Worm (Caenorhabditis elegans) whole organism, late embryonic: ENCODE results near the gene abu-10.

Source experiments
- C08G9.2 ChIP-seq: sonication (generic microtip); optimal IDR thresholded peaks from 2 replicates; lab custom pipeline; 2016; ENCODE audit warnings: mild to moderate bottlenecking, missing genetic modification characterization, moderate library complexity, missing compliant biosample characterization
- C38D4.7 ChIP-seq: fragments of 200-800 bp; sonication (Bioruptor generic); optimal IDR thresholded peaks from 2 replicates; lab custom pipeline; 2018; ENCODE audit warnings: mild to moderate bottlenecking, missing genetic modification characterization, moderate library complexity, missing compliant biosample characterization
- F13H6.1 ChIP-seq: sonication (generic microtip); optimal IDR thresholded peaks from 2 replicates; lab custom pipeline; 2016; ENCODE audit warnings: missing genetic modification characterization, missing compliant biosample characterization
- T23F11.4 ChIP-seq: fragments of 200-800 bp; sonication (Bioruptor generic); optimal IDR thresholded peaks from 2 replicates; lab custom pipeline; 2018; ENCODE audit warnings: mild to moderate bottlenecking, missing genetic modification characterization, missing compliant biosample characterization
- Y22D7AL.16 ChIP-seq: sonication (generic microtip); optimal IDR thresholded peaks from 2 replicates; lab custom pipeline; 2016; ENCODE audit warnings: missing genetic modification characterization, missing compliant biosample characterization
- ahr-1 ChIP-seq: sonication (generic microtip); optimal IDR thresholded peaks from 2 replicates; lab custom pipeline; 2016; ENCODE audit warnings: missing genetic modification characterization, missing compliant biosample characterization
- ama-1 ChIP-seq: fragments of 150-350 bp; optimal IDR thresholded peaks from 2 replicates; lab custom pipeline; 2014
- ceh-14 ChIP-seq: sonication (generic microtip); optimal IDR thresholded peaks from 2 replicates; lab custom pipeline; 2016; ENCODE audit warnings: missing genotype, missing genetic modification characterization, missing compliant biosample characterization
- ceh-18 ChIP-seq: sonication (generic microtip); optimal IDR thresholded peaks from 2 replicates; lab custom pipeline; 2016; ENCODE audit warnings: missing genetic modification characterization, missing compliant biosample characterization
- ceh-19 ChIP-seq: fragments of 200-800 bp; sonication (Bioruptor generic); optimal IDR thresholded peaks from 2 replicates; lab custom pipeline; 2018; ENCODE audit warnings: mild to moderate bottlenecking, missing genetic modification characterization, missing compliant biosample characterization
- ceh-22 ChIP-seq: sonication (generic microtip); optimal IDR thresholded peaks from 2 replicates; lab custom pipeline; 2017; ENCODE audit warnings: missing biosample characterization, missing genetic modification characterization
- ceh-24 ChIP-seq: sonication (generic microtip); optimal IDR thresholded peaks from 2 replicates; lab custom pipeline; 2016; ENCODE audit warnings: mild to moderate bottlenecking, missing genetic modification characterization, missing compliant biosample characterization
- ceh-30 ChIP-seq: fragments of 150-350 bp; optimal IDR thresholded peaks from 2 replicates; lab custom pipeline; 2014; ENCODE audit warnings: missing biosample characterization, missing genetic modification characterization
- ceh-34 ChIP-seq: sonication (generic microtip); optimal IDR thresholded peaks from 2 replicates; lab custom pipeline; 2016; ENCODE audit warnings: mild to moderate bottlenecking, missing genetic modification characterization, missing compliant biosample characterization
- ceh-6 ChIP-seq: fragments of 200-800 bp; sonication (Bioruptor generic); optimal IDR thresholded peaks from 2 replicates; lab custom pipeline; 2018; ENCODE audit warnings: mild to moderate bottlenecking, missing genetic modification characterization, missing compliant biosample characterization
- che-1 ChIP-seq: sonication (generic microtip); optimal IDR thresholded peaks from 2 replicates; lab custom pipeline; 2016; ENCODE audit warnings: mild to moderate bottlenecking, missing genetic modification characterization, missing compliant biosample characterization
- dmd-4 ChIP-seq: sonication (generic microtip); optimal IDR thresholded peaks from 2 replicates; lab custom pipeline; 2016; ENCODE audit warnings: borderline replicate concordance, missing genetic modification characterization, missing compliant biosample characterization
- elt-4 ChIP-seq: sonication (generic microtip); optimal IDR thresholded peaks from 2 replicates; lab custom pipeline; 2016; ENCODE audit warnings: missing genetic modification characterization, missing compliant biosample characterization
- ets-4 ChIP-seq: sonication (generic microtip); optimal IDR thresholded peaks from 2 replicates; lab custom pipeline; 2016; ENCODE audit warnings: missing genetic modification characterization, missing compliant biosample characterization
- fkh-10 ChIP-seq: fragments of 150-350 bp; optimal IDR thresholded peaks from 2 replicates; lab custom pipeline; 2014; ENCODE audit warnings: missing biosample characterization, missing genetic modification reagents, missing genetic modification characterization
- fkh-6 ChIP-seq: sonication (generic microtip); optimal IDR thresholded peaks from 2 replicates; lab custom pipeline; 2016; ENCODE audit warnings: missing genetic modification characterization, missing compliant biosample characterization
- hlh-30 ChIP-seq: sonication (generic microtip); optimal IDR thresholded peaks from 2 replicates; lab custom pipeline; 2017; ENCODE audit warnings: antibody characterized with exemption, missing genetic modification characterization, missing compliant biosample characterization; ENCODE audit not compliant: insufficient read depth
- hlh-6 ChIP-seq: sonication (generic microtip); optimal IDR thresholded peaks from 2 replicates; lab custom pipeline; 2016; ENCODE audit warnings: missing genotype, missing genetic modification characterization, missing compliant biosample characterization
- hlh-8 ChIP-seq: sonication (generic microtip); optimal IDR thresholded peaks from 2 replicates; lab custom pipeline; 2016; ENCODE audit warnings: missing genotype, missing genetic modification characterization, missing compliant biosample characterization
- lin-11 ChIP-seq: fragments of 200-800 bp; sonication (Bioruptor generic); optimal IDR thresholded peaks from 2 replicates; lab custom pipeline; 2018; ENCODE audit warnings: mild to moderate bottlenecking, missing genetic modification characterization, missing compliant biosample characterization
- madf-2 ChIP-seq: sonication (generic microtip); optimal IDR thresholded peaks from 2 replicates; lab custom pipeline; 2017; ENCODE audit warnings: missing genetic modification characterization, missing compliant biosample characterization
- mec-3 ChIP-seq: sonication (generic microtip); optimal IDR thresholded peaks from 2 replicates; lab custom pipeline; 2016; ENCODE audit warnings: borderline replicate concordance, missing genetic modification characterization, missing compliant biosample characterization
- nhr-11 ChIP-seq: fragments of 150-350 bp; optimal IDR thresholded peaks from 2 replicates; lab custom pipeline; 2014; ENCODE audit warnings: missing biosample characterization, missing genetic modification characterization
- nhr-232 ChIP-seq: sonication (generic microtip); optimal IDR thresholded peaks from 2 replicates; lab custom pipeline; 2016; ENCODE audit warnings: missing genetic modification characterization, missing compliant biosample characterization
- npax-4 ChIP-seq: sonication (generic microtip); optimal IDR thresholded peaks from 2 replicates; lab custom pipeline; 2016; ENCODE audit warnings: missing genetic modification characterization, missing compliant biosample characterization
- odd-2 ChIP-seq: sonication (generic microtip); optimal IDR thresholded peaks from 2 replicates; lab custom pipeline; 2017; ENCODE audit warnings: antibody characterized with exemption, mild to moderate bottlenecking, missing genetic modification characterization, missing compliant biosample characterization
- pha-2 ChIP-seq: sonication (generic microtip); optimal IDR thresholded peaks from 2 replicates; lab custom pipeline; 2017; ENCODE audit warnings: mild to moderate bottlenecking, missing genetic modification characterization, missing compliant biosample characterization
- pqm-1 ChIP-seq: sonication (generic microtip); optimal IDR thresholded peaks from 2 replicates; lab custom pipeline; 2016; ENCODE audit warnings: missing genetic modification characterization, missing compliant biosample characterization
- rnt-1 ChIP-seq: sonication (generic microtip); optimal IDR thresholded peaks from 2 replicates; lab custom pipeline; 2016; ENCODE audit warnings: missing genetic modification characterization, missing compliant biosample characterization
- sdc-2 ChIP-seq: sonication (generic microtip); optimal IDR thresholded peaks from 2 replicates; lab custom pipeline; 2016; ENCODE audit warnings: missing genotype, missing genetic modification characterization, missing compliant biosample characterization
- sox-2 ChIP-seq: fragments of 200-800 bp; sonication (Bioruptor generic); IDR thresholded peaks from 2 replicates; pipeline ENCODE4 v1.3.6; 2022; ENCODE audit warnings: missing genetic modification reagents, missing genetic modification characterization, missing compliant biosample characterization
- syd-9 ChIP-seq: sonication (generic microtip); optimal IDR thresholded peaks from 2 replicates; lab custom pipeline; 2016; ENCODE audit warnings: mild to moderate bottlenecking, missing genetic modification characterization, moderate library complexity, missing compliant biosample characterization
- tbx-2 ChIP-seq: sonication (generic microtip); optimal IDR thresholded peaks from 2 replicates; lab custom pipeline; 2016; ENCODE audit warnings: missing genetic modification characterization, missing compliant biosample characterization
- tbx-7 ChIP-seq: sonication (generic microtip); optimal IDR thresholded peaks from 2 replicates; lab custom pipeline; 2016; ENCODE audit warnings: missing genotype, missing genetic modification characterization, missing compliant biosample characterization
- ttx-3 ChIP-seq: sonication (generic microtip); optimal IDR thresholded peaks from 2 replicates; lab custom pipeline; 2016; ENCODE audit warnings: missing genetic modification reagents, missing genetic modification characterization, missing compliant biosample characterization
- unc-3 ChIP-seq, 2 experiments: fragments of 200-800 bp in 1 of 2; sonication (Bioruptor generic) in 1 of 2; sonication (generic microtip) in 1 of 2; conservative IDR thresholded peaks in 1 of 2; optimal IDR thresholded peaks in 1 of 2; 2 replicates each; pipeline versions ENCODE4 v1.3.6 to Lab custom; 2016 to 2022; ENCODE audit warnings: missing compliant biosample characterization in 2 of 2, missing genetic modification characterization in 2 of 2, missing genetic modification reagents in 1 of 2
- unc-86 ChIP-seq: sonication (generic microtip); optimal IDR thresholded peaks from 2 replicates; lab custom pipeline; 2016; ENCODE audit warnings: missing genetic modification characterization, missing compliant biosample characterization
- ztf-16 ChIP-seq: sonication (generic microtip); optimal IDR thresholded peaks from 2 replicates; lab custom pipeline; 2017; ENCODE audit warnings: missing genetic modification characterization, missing compliant biosample characterization

The abu-10 gene

ce11 chrX:3791098-3791497, 6.9 kb upstream of the abu-10 start:
- TF ChIP-seq pha-2 (tag; lab: Kevin White, UChicago): no peak

DNA sequence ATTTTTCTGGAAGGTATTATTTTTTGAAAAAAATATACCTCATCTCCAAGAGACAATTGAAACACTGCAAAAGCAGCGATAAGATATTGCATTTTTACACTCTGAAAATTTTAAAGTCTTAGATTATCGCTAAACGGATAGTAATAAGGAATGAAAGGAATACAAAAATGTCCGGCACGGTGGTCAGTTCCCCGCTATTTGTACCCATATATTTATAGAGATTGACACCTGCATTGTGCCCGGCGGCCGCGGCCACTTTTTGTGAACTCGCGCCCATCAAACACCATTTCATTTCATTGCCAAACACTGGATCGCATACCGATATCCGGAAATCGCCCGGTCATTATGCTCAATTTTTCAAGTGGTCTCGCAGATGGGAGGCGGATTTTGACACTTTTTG, 5.3 kb upstream of the abu-10 start, which contains the start of gene idpp-5:
Gene idpp-5 (minus strand): TSS at position 101 of the 400 bp plus-strand sequence.
- TF ChIP-seq hlh-8 (tag; lab: Kevin White, UChicago): no peak
- TF ChIP-seq ceh-30 (tag; lab: Kevin White, UChicago): no peak
- TF ChIP-seq ceh-6 (GFP tag; lab: Kevin White, UChicago): no peak
- no peak for TF ChIP-seq ttx-3 (tag; lab: Kevin White, UChicago)
- no peak for TF ChIP-seq F13H6.1 (tag; lab: Kevin White, UChicago)
- no peak for TF ChIP-seq che-1 (tag; lab: Kevin White, UChicago)

DNA sequence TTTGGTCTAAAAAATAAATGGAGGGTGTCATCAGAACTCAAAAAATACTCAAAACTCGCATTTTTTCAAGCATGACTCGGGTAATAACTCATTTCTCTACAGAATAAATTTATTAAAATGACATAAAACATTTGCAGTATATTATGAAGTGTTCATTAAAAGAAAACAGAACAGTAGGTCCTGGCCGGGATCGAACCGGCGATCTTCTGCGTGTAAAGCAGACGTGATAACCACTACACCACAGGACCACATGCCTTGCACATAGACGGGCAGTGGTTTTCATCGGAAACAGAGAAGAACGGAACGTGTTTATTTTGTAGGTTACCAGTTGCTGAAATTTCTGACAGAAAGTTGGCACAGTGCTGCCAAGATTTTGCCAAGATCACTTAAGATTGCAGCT, 4.6 kb upstream of the abu-10 start:
- no peak for TF ChIP-seq npax-4 (tag; lab: Kevin White, UChicago)
- no peak for TF ChIP-seq ceh-30 (tag; lab: Kevin White, UChicago)
- no peak for TF ChIP-seq dmd-4 (tag; lab: Kevin White, UChicago)
- TF ChIP-seq T23F11.4 (GFP tag; lab: Kevin White, UChicago): no peak
- no peak for TF ChIP-seq tbx-7 (tag; lab: Kevin White, UChicago)
- TF ChIP-seq ztf-16 (tag; lab: Kevin White, UChicago): no peak
- no peak for TF ChIP-seq che-1 (tag; lab: Kevin White, UChicago)
- no peak for TF ChIP-seq ceh-24 (tag; lab: Kevin White, UChicago)
- no peak for TF ChIP-seq C38D4.7 (GFP tag; lab: Kevin White, UChicago)
- TF ChIP-seq unc-86 (tag; lab: Kevin White, UChicago): no peak
- TF ChIP-seq madf-2 (tag; lab: Kevin White, UChicago): no peak
- TF ChIP-seq nhr-11: no peak
- TF ChIP-seq fkh-6: no peak
- TF ChIP-seq pqm-1 (tag; lab: Kevin White, UChicago): no peak
- TF ChIP-seq sdc-2: no peak
- TF ChIP-seq tbx-2 (tag; lab: Kevin White, UChicago): no peak
- no peak for TF ChIP-seq C08G9.2 (tag; lab: Kevin White, UChicago)
- TF ChIP-seq ceh-6 (GFP tag; lab: Kevin White, UChicago): no peak
- TF ChIP-seq fkh-10: no peak
- TF ChIP-seq ama-1: no peak

DNA sequence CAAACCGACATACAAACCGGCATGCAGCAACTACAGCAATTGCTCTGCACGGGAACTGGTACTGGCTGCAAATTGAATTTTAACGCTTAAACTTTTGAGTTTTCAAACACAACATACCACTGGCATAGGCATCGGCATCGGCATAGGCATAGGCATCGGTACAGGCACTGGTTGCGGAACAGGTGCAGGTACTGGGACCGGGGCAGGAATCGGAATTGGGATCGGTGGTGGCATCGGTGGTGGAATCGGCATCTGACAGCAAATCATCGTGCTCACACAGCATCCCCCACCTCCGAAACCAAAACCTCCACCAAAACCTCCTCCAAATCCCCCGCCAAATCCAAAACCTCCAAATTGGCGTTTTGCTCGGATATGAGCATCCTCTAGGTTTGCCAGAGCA, 3.8 kb upstream of the abu-10 start:
- no peak for TF ChIP-seq syd-9
- no peak for TF ChIP-seq ttx-3 (tag; lab: Kevin White, UChicago)
- no peak for TF ChIP-seq unc-86 (tag; lab: Kevin White, UChicago)
- TF ChIP-seq ztf-16 (tag; lab: Kevin White, UChicago): no peak
- TF ChIP-seq Y22D7AL.16 (tag; lab: Kevin White, UChicago): no peak
- TF ChIP-seq hlh-30: no peak
- TF ChIP-seq dmd-4 (tag; lab: Kevin White, UChicago): no peak
- no peak for TF ChIP-seq ceh-19 (GFP tag; lab: Kevin White, UChicago)
- TF ChIP-seq ets-4 (tag; lab: Kevin White, UChicago): no peak
- TF ChIP-seq che-1 (tag; lab: Kevin White, UChicago): no peak
- TF ChIP-seq lin-11 (tag; lab: Kevin White, UChicago): no peak
- TF ChIP-seq pha-2 (tag; lab: Kevin White, UChicago): no peak
- no peak for TF ChIP-seq ceh-34 (tag; lab: Kevin White, UChicago)
- no peak for TF ChIP-seq ceh-18 (tag; lab: Kevin White, UChicago)
- no peak for TF ChIP-seq ceh-14 (tag; lab: Kevin White, UChicago)
- TF ChIP-seq ahr-1 (tag; lab: Kevin White, UChicago): no peak

ce11 chrX:3795642-3796041, 2.3 kb upstream of the abu-10 start, which contains the start of gene F35A5.5:
F35A5.5 (minus strand) TSS chrX:3795742.
- TF ChIP-seq elt-4 (tag; lab: Kevin White, UChicago) (no peak), odd-2 (no peak), ets-4 (tag; lab: Kevin White, UChicago) (no peak), C08G9.2 (tag; lab: Kevin White, UChicago) (no peak), hlh-6 (tag; lab: Kevin White, UChicago) (no peak), ceh-22 (tag; lab: Kevin White, UChicago) (no peak), F13H6.1 (tag; lab: Kevin White, UChicago) (no peak), sox-2 (GFP tag; lab: Robert Waterston, UW) (no peak), tbx-2 (tag; lab: Kevin White, UChicago) (no peak), ztf-16 (tag; lab: Kevin White, UChicago) (no peak), rnt-1 (tag; lab: Kevin White, UChicago) (no peak), fkh-6 (no peak), unc-86 (tag; lab: Kevin White, UChicago) (no peak), dmd-4 (tag; lab: Kevin White, UChicago) (no peak), mec-3 (tag; lab: Kevin White, UChicago) (no peak), unc-3 (GFP tag; conservative IDR thresholded peaks at IDR 0.05; lab: Robert Waterston, UW) (no peak), unc-3 (tag; optimal IDR thresholded peaks at IDR 0.05; lab: Kevin White, UChicago) (no peak), nhr-232 (tag; lab: Kevin White, UChicago) (no peak)
- TF ChIP-seq, all 69 proteins: peak for 0
